Fruit fly (Drosophila melanogaster) whole organism, embryonic: ENCODE data around the gene CG31038.

ENCODE experiments used
- ATbp ChIP-seq: fragments of 200-800 bp; sonication (Bioruptor generic); optimal IDR thresholded peaks from 2 replicates; lab custom pipeline; 2017; ENCODE audit warnings: missing biosample characterization, mild to moderate bottlenecking, missing genetic modification characterization, missing genetic modification reagents
- CG10431 ChIP-seq: fragments of 200-800 bp; sonication (Bioruptor generic); optimal IDR thresholded peaks from 3 replicates; lab custom pipeline; 2018; ENCODE audit warnings: missing biosample characterization, mild to moderate bottlenecking, missing genetic modification characterization
- CG10543 ChIP-seq: fragments of 200-800 bp; sonication (Bioruptor generic); optimal IDR thresholded peaks from 3 replicates; lab custom pipeline; 2017; ENCODE audit warnings: missing biosample characterization, mild to moderate bottlenecking, missing genetic modification characterization, moderate library complexity
- CG11560 ChIP-seq: fragments of 200-800 bp; sonication (Bioruptor generic); IDR thresholded peaks from 3 replicates; pipeline ENCODE4 v1.3.6; 2022; ENCODE audit warnings: missing biosample characterization, missing genetic modification characterization
- CG12071 ChIP-seq: fragments of 200-800 bp; sonication (Bioruptor generic); optimal IDR thresholded peaks from 3 replicates; lab custom pipeline; 2018; ENCODE audit warnings: missing biosample characterization, mild to moderate bottlenecking, missing genetic modification characterization
- CG12659 ChIP-seq: fragments of 200-800 bp; sonication (Bioruptor generic); optimal IDR thresholded peaks from 3 replicates; lab custom pipeline; 2017; ENCODE audit warnings: mild to moderate bottlenecking, missing biosample characterization, missing genetic modification reagents, missing genetic modification characterization
- CG13287 ChIP-seq: fragments of 200-800 bp; sonication (Bioruptor generic); IDR thresholded peaks from 2 replicates; pipeline ENCODE4 v1.3.6; 2022; ENCODE audit warnings: missing biosample characterization, missing genetic modification characterization; ENCODE audit not compliant: partially characterized antibody
- CG14050 ChIP-seq: fragments of 200-800 bp; sonication (Bioruptor generic); IDR thresholded peaks from 3 replicates; pipeline ENCODE4 v1.3.6; 2022; ENCODE audit warnings: missing biosample characterization, missing genetic modification characterization
- CG14710 ChIP-seq: fragments of 200-800 bp; sonication (Bioruptor generic); optimal IDR thresholded peaks from 3 replicates; lab custom pipeline; 2019; ENCODE audit warnings: missing biosample characterization, mild to moderate bottlenecking, missing genetic modification characterization, moderate library complexity
- CG1602 ChIP-seq: fragments of 200-800 bp; sonication (Bioruptor generic); optimal IDR thresholded peaks from 3 replicates; lab custom pipeline; 2016; ENCODE audit warnings: missing biosample characterization, missing genetic modification characterization
- CG17359 ChIP-seq: fragments of 200-800 bp; sonication (Bioruptor generic); optimal IDR thresholded peaks from 3 replicates; lab custom pipeline; 2018; ENCODE audit warnings: missing biosample characterization, mild to moderate bottlenecking, missing genetic modification characterization, moderate library complexity
- CG17829 ChIP-seq: fragments of 200-800 bp; optimal IDR thresholded peaks from 2 replicates; lab custom pipeline; 2019; ENCODE audit warnings: missing biosample characterization, mild to moderate bottlenecking, missing genetic modification characterization, moderate library complexity
- CG18619 ChIP-seq: fragments of 200-800 bp; sonication (Bioruptor generic); optimal IDR thresholded peaks from 3 replicates; lab custom pipeline; 2017; ENCODE audit warnings: missing biosample characterization, mild to moderate bottlenecking, missing genetic modification characterization
- CG32532 ChIP-seq: fragments of 200-800 bp; sonication (Bioruptor generic); IDR thresholded peaks from 2 replicates; pipeline ENCODE4 v1.3.6; 2022; ENCODE audit warnings: missing biosample characterization, missing genetic modification characterization
- CG33557 ChIP-seq: fragments of 200-800 bp; sonication (Bioruptor generic); optimal IDR thresholded peaks from 2 replicates; lab custom pipeline; 2019; ENCODE audit warnings: missing biosample characterization, mild to moderate bottlenecking, missing genetic modification characterization, moderate library complexity
- CG4360 ChIP-seq: fragments of 200-800 bp; sonication (Bioruptor generic); IDR thresholded peaks from 2 replicates; pipeline ENCODE4 v1.3.6; 2022; ENCODE audit warnings: missing biosample characterization, missing genetic modification characterization
- CG6683 ChIP-seq: fragments of 200-800 bp; sonication (Bioruptor generic); optimal IDR thresholded peaks from 2 replicates; lab custom pipeline; 2017; ENCODE audit warnings: missing biosample characterization, mild to moderate bottlenecking, missing genetic modification characterization, missing genetic modification reagents
- Camta ChIP-seq: fragments of 200-800 bp; sonication (Bioruptor generic); optimal IDR thresholded peaks from 2 replicates; lab custom pipeline; 2016; ENCODE audit warnings: missing biosample characterization, missing genetic modification characterization
- GATAe ChIP-seq: fragments of 200-800 bp; sonication (Bioruptor generic); conservative IDR thresholded peaks from 2 replicates; pipeline ENCODE4 v1.3.6; 2022; ENCODE audit warnings: missing biosample characterization, missing genetic modification characterization
- HLH54F ChIP-seq: fragments of 200-800 bp; sonication (Bioruptor generic); optimal IDR thresholded peaks from 3 replicates; lab custom pipeline; 2016; ENCODE audit warnings: missing biosample characterization, missing genetic modification characterization
- Hand ChIP-seq: fragments of 200-800 bp; sonication (Bioruptor generic); optimal IDR thresholded peaks from 2 replicates; lab custom pipeline; 2017; ENCODE audit warnings: mild to moderate bottlenecking, missing biosample characterization, missing genetic modification reagents, missing genetic modification characterization
- Hr39 ChIP-seq: fragments of >200 bp; optimal IDR thresholded peaks from 2 replicates; lab custom pipeline; 2017
- MTF-1 ChIP-seq: fragments of 200-800 bp; sonication (Bioruptor generic); optimal IDR thresholded peaks from 2 replicates; lab custom pipeline; 2018; ENCODE audit warnings: missing biosample characterization, mild to moderate bottlenecking, missing genetic modification characterization, borderline replicate concordance
- NC2α ChIP-seq: fragments of 200-800 bp; sonication (Bioruptor generic); optimal IDR thresholded peaks from 2 replicates; lab custom pipeline; 2016; ENCODE audit warnings: missing biosample characterization, missing genetic modification characterization
- Rx ChIP-seq: fragments of 200-800 bp; sonication (Bioruptor generic); IDR thresholded peaks from 2 replicates; pipeline ENCODE4 v1.3.6; 2022; ENCODE audit warnings: missing biosample characterization, missing genetic modification characterization
- Six4 ChIP-seq: fragments of 200-800 bp; sonication (Bioruptor generic); optimal IDR thresholded peaks from 2 replicates; lab custom pipeline; 2016; ENCODE audit warnings: missing biosample characterization, missing genetic modification characterization
- Sox102F ChIP-seq: fragments of 200-800 bp; sonication (Bioruptor generic); optimal IDR thresholded peaks from 2 replicates; lab custom pipeline; 2018; ENCODE audit warnings: missing biosample characterization, mild to moderate bottlenecking, missing genetic modification characterization, moderate library complexity
- Tbp ChIP-seq: fragments of >200 bp; optimal IDR thresholded peaks from 2 replicates; lab custom pipeline; 2018; ENCODE audit warnings: missing biosample characterization, missing genetic modification characterization
- ara ChIP-seq: fragments of 200-800 bp; sonication (Bioruptor generic); IDR thresholded peaks from 2 replicates; pipeline ENCODE4 v1.3.6; 2022; ENCODE audit warnings: missing biosample characterization, missing genetic modification characterization
- bbx ChIP-seq: fragments of 200-800 bp; sonication (Bioruptor generic); IDR thresholded peaks from 2 replicates; pipeline ENCODE4 v1.3.6; 2022; ENCODE audit warnings: missing biosample characterization, missing genetic modification characterization; ENCODE audit not compliant: partially characterized antibody
- bowl ChIP-seq: fragments of 200-800 bp; sonication (Bioruptor generic); IDR thresholded peaks from 2 replicates; pipeline ENCODE4 v1.3.6; 2022; ENCODE audit warnings: missing biosample characterization, missing genetic modification characterization
- cas ChIP-seq: fragments of 200-800 bp; sonication (Bioruptor generic); IDR thresholded peaks from 2 replicates; pipeline ENCODE4 v1.3.6; 2022; ENCODE audit warnings: missing biosample characterization, missing genetic modification characterization
- chinmo ChIP-seq: fragments of 200-800 bp; sonication (Bioruptor generic); IDR thresholded peaks from 4 replicates; pipeline ENCODE4 v1.3.6; 2022; ENCODE audit warnings: missing biosample characterization, missing genetic modification characterization; ENCODE audit not compliant: partially characterized antibody
- ci ChIP-seq: fragments of 200-800 bp; sonication (Bioruptor generic); IDR thresholded peaks from 3 replicates; pipeline ENCODE4 v1.3.6; 2022; ENCODE audit warnings: missing biosample characterization, missing genetic modification characterization
- crp ChIP-seq, 2 experiments: fragments of 200-800 bp; sonication (Bioruptor generic); optimal IDR thresholded peaks; 2 replicates in 1 of 2; 3 replicates in 1 of 2; lab custom pipeline; 2017; ENCODE audit warnings: missing biosample characterization in 2 of 2, missing genetic modification characterization in 2 of 2, mild to moderate bottlenecking in 1 of 2, moderate library complexity in 1 of 2
- fd3F ChIP-seq: fragments of 200-800 bp; sonication (Bioruptor generic); optimal IDR thresholded peaks from 2 replicates; lab custom pipeline; 2018; ENCODE audit warnings: missing biosample characterization, mild to moderate bottlenecking, missing genetic modification characterization, moderate library complexity
- gcm ChIP-seq: fragments of 200-800 bp; sonication (Bioruptor generic); optimal IDR thresholded peaks from 2 replicates; lab custom pipeline; 2019; ENCODE audit warnings: missing biosample characterization, mild to moderate bottlenecking, missing genetic modification characterization, moderate library complexity
- ham ChIP-seq: fragments of 200-800 bp; sonication (Bioruptor generic); IDR thresholded peaks from 2 replicates; pipeline ENCODE4 v1.3.6; 2022; ENCODE audit warnings: missing biosample characterization, missing genetic modification characterization
- inv ChIP-seq: fragments of 200-800 bp; sonication (Bioruptor generic); IDR thresholded peaks from 2 replicates; pipeline ENCODE4 v1.3.6; 2022; ENCODE audit warnings: missing biosample characterization, missing genetic modification characterization; ENCODE audit not compliant: partially characterized antibody
- kni ChIP-seq: fragments of 200-800 bp; sonication (Bioruptor generic); optimal IDR thresholded peaks from 3 replicates; lab custom pipeline; 2017; ENCODE audit warnings: mild to moderate bottlenecking, missing biosample characterization, missing genetic modification reagents, missing genetic modification characterization
- lov ChIP-seq, 2 experiments: fragments of 200-800 bp in 1 of 2; fragments of >200 bp in 1 of 2; sonication (Bioruptor generic) in 1 of 2; IDR thresholded peaks in 1 of 2; optimal IDR thresholded peaks in 1 of 2; 2 replicates in 1 of 2; 3 replicates in 1 of 2; pipeline versions ENCODE4 v1.3.6 to Lab custom; 2017 to 2022; ENCODE audit warnings: missing biosample characterization in 1 of 2, missing genetic modification characterization in 1 of 2
- psq ChIP-seq: fragments of 200-800 bp; sonication (Bioruptor generic); optimal IDR thresholded peaks from 2 replicates; lab custom pipeline; 2017; ENCODE audit warnings: missing biosample characterization, missing genetic modification characterization
- ro ChIP-seq: fragments of 200-800 bp; sonication (Bioruptor generic); IDR thresholded peaks from 2 replicates; pipeline ENCODE4 v1.3.6; 2022; ENCODE audit warnings: missing biosample characterization, missing genetic modification characterization
- sens ChIP-seq: fragments of 200-800 bp; sonication (Bioruptor generic); peaks from one replicate; lab custom pipeline; 2016; ENCODE audit warnings: missing biosample characterization, missing genetic modification characterization
- stc ChIP-seq: fragments of 200-800 bp; sonication (Bioruptor generic); IDR thresholded peaks from 2 replicates; pipeline ENCODE4 v1.3.6; 2022; ENCODE audit warnings: missing biosample characterization, missing genetic modification characterization
- sug ChIP-seq: fragments of 200-800 bp; optimal IDR thresholded peaks from 2 replicates; lab custom pipeline; 2019; ENCODE audit warnings: missing biosample characterization, mild to moderate bottlenecking, missing genetic modification characterization, moderate library complexity
- tio ChIP-seq: fragments of 200-800 bp; sonication (Bioruptor generic); optimal IDR thresholded peaks from 2 replicates; lab custom pipeline; 2017; ENCODE audit warnings: missing biosample characterization, missing genetic modification characterization, inconsistent platforms
- zf30C ChIP-seq: fragments of 200-800 bp; sonication (Bioruptor generic); optimal IDR thresholded peaks from 3 replicates; lab custom pipeline; 2018; ENCODE audit warnings: missing biosample characterization, mild to moderate bottlenecking, missing genetic modification characterization

The CG31038 gene

dm6 chr3R:29861432-29862249, 15.2 kb upstream of the CG31038 start, which contains the start of the genes CG15514 and RpS8 (continued):
- no peak for TF ChIP-seq CG4360 (GFP tag; lab: Robert Waterston, UW)
- peak; percentile 45 for TF ChIP-seq ATbp
- TF ChIP-seq CG17829 (tag; lab: Kevin White, UChicago), result peak; percentile 63
- TF ChIP-seq CG12659 (GFP tag; lab: Kevin White, UChicago), result peak; percentile 88
- no peak for TF ChIP-seq ham (GFP tag; lab: Robert Waterston, UW)
- peak; percentile 18 for TF ChIP-seq CG1602 (GFP tag; lab: Kevin White, UChicago)
- peak; percentile 38 for TF ChIP-seq gcm
- TF ChIP-seq NC2α, result no peak
- peak; percentile 8; the same call in 1 of the 2 replicates for TF ChIP-seq bbx (GFP tag; lab: Robert Waterston, UW)
- peak; percentile 46 for TF ChIP-seq Sox102F
- TF ChIP-seq CG33557 (GFP tag; lab: Kevin White, UChicago), result no peak
- TF ChIP-seq CG14050, result no peak
- TF ChIP-seq CG10543 (GFP tag; lab: Kevin White, UChicago), result peak; percentile 87
- TF ChIP-seq inv, result no peak
- TF ChIP-seq ci (GFP tag; lab: Robert Waterston, UW), result peak; percentile 75
- no peak for TF ChIP-seq cas
- TF ChIP-seq ara (GFP tag; lab: Robert Waterston, UW), result no peak; the same call in 1 of the 2 replicates
- peak; percentile 85 for TF ChIP-seq sug (tag; lab: Kevin White, UChicago)
- TF ChIP-seq CG11560 (tag; lab: Robert Waterston, UW), result no peak
- TF ChIP-seq CG32532 (GFP tag; lab: Robert Waterston, UW), result peak; percentile 68
- no peak for TF ChIP-seq GATAe (GFP tag; lab: Robert Waterston, UW)
- peak; percentile 33 for TF ChIP-seq fd3F (GFP tag; lab: Kevin White, UChicago)
- no peak for TF ChIP-seq HLH54F (GFP tag; lab: Kevin White, UChicago)
- TF ChIP-seq lov (optimal IDR thresholded peaks at IDR 0.05; lab: Kevin White, UChicago), result no peak
- TF ChIP-seq lov (GFP tag; IDR thresholded peaks at IDR 0.05; lab: Robert Waterston, UW), result no peak
- peak; percentile 24 for TF ChIP-seq Camta (GFP tag; lab: Kevin White, UChicago)
- 0 out of 4 replicates have a peak, but pooled peaks have one; percentile 6 for TF ChIP-seq chinmo (GFP tag; lab: Robert Waterston, UW)
- no peak for TF ChIP-seq Tbp
- TF ChIP-seq CG6683, result no peak
- TF ChIP-seq CG17359 (tag; lab: Kevin White, UChicago), result peak; percentile 57
- TF ChIP-seq sens (GFP tag; lab: Kevin White, UChicago), result peak; percentile 35
- peak; percentile 42 for TF ChIP-seq CG12071 (GFP tag; lab: Kevin White, UChicago)
- TF ChIP-seq CG14710 (tag; lab: Kevin White, UChicago), result peak; percentile 78
- TF ChIP-seq CG18619 (GFP tag; lab: Kevin White, UChicago), result peak; percentile 72
- TF ChIP-seq Hand, result no peak
- TF ChIP-seq Rx (GFP tag; lab: Robert Waterston, UW), result peak; percentile 24; the same call in 1 of the 2 replicates
- TF ChIP-seq zf30C (GFP tag; lab: Kevin White, UChicago), result peak; percentile 14
- TF ChIP-seq tio (GFP tag; lab: Kevin White, UChicago), result no peak
- TF ChIP-seq crp (GFP tag; optimal IDR thresholded peaks at IDR 0.05; lab: Kevin White, UChicago), result peak in 1 of 2 experiments; percentile 14
- TF ChIP-seq psq (GFP tag; lab: Kevin White, UChicago), result no peak
- no peak for TF ChIP-seq stc (GFP tag; lab: Robert Waterston, UW)
- TF ChIP-seq CG13287 (GFP tag; lab: Robert Waterston, UW), result no peak
- no peak for TF ChIP-seq ro (GFP tag; lab: Robert Waterston, UW)
- TF ChIP-seq Hr39 (lab: Kevin White, UChicago), result no peak
- TF ChIP-seq CG10431, result peak; percentile 81
- peak; percentile 65 for TF ChIP-seq MTF-1 (GFP tag; lab: Kevin White, UChicago)
- peak; percentile 60 for TF ChIP-seq kni (GFP tag; lab: Kevin White, UChicago)
- TF ChIP-seq bowl (GFP tag; lab: Robert Waterston, UW), result no peak
- peak; percentile 26 for TF ChIP-seq Six4
